Worm (Caenorhabditis elegans) whole organism, L1 larva: Measurements from ENCODE around the gene vps-53.

ENCODE experiments used
- Y116A8C.19 ChIP-seq: sonication (generic microtip); optimal IDR thresholded peaks from 2 replicates; lab custom pipeline; 2016; ENCODE audit warnings: missing compliant biosample characterization, missing genetic modification characterization, borderline replicate concordance
- elt-2 ChIP-seq: sonication (generic microtip); optimal IDR thresholded peaks from 2 replicates; lab custom pipeline; 2016; ENCODE audit warnings: missing genetic modification characterization, mild to moderate bottlenecking, inconsistent platforms, missing compliant biosample characterization, missing genetic modification reagents
- fos-1 ChIP-seq: fragments of 150-350 bp; optimal IDR thresholded peaks from 2 replicates; lab custom pipeline; 2014; ENCODE audit warnings: missing biosample characterization, missing genetic modification characterization
- jun-1 ChIP-seq: fragments of 150-350 bp; optimal IDR thresholded peaks from 2 replicates; lab custom pipeline; 2014; ENCODE audit warnings: missing biosample characterization, missing genetic modification reagents, missing genetic modification characterization
- mdl-1 ChIP-seq, 2 experiments: fragments of 150-350 bp; optimal IDR thresholded peaks; 2 replicates each; lab custom pipeline; 2014 to 2017; ENCODE audit warnings: missing biosample characterization in 2 of 2, missing genetic modification characterization in 2 of 2, inconsistent platforms in 1 of 2
- nhr-11 ChIP-seq: fragments of 150-350 bp; optimal IDR thresholded peaks from 2 replicates; lab custom pipeline; 2014; ENCODE audit warnings: missing biosample characterization, missing genetic modification characterization
- nhr-20 ChIP-seq: sonication (generic microtip); optimal IDR thresholded peaks from 2 replicates; lab custom pipeline; 2016; ENCODE audit warnings: mild to moderate bottlenecking, missing genetic modification characterization, missing compliant biosample characterization
- nhr-76 ChIP-seq: sonication (generic microtip); optimal IDR thresholded peaks from 2 replicates; lab custom pipeline; 2017; ENCODE audit warnings: missing biosample characterization, missing genetic modification characterization
- skn-1 ChIP-seq: fragments of 150-350 bp; optimal IDR thresholded peaks from 2 replicates; lab custom pipeline; 2014; ENCODE audit warnings: missing biosample characterization, missing genetic modification characterization
- sup-37 ChIP-seq: fragments of 200-800 bp; sonication (Bioruptor generic); optimal IDR thresholded peaks from 2 replicates; lab custom pipeline; 2018; ENCODE audit warnings: mild to moderate bottlenecking, missing genetic modification characterization, missing compliant biosample characterization
- unc-62 ChIP-seq: fragments of 150-350 bp; optimal IDR thresholded peaks from 2 replicates; lab custom pipeline; 2014; ENCODE audit warnings: missing biosample characterization, missing genetic modification reagents, missing genetic modification characterization
- unc-98 ChIP-seq: fragments of 200-800 bp; sonication (Bioruptor generic); IDR thresholded peaks from 2 replicates; pipeline ENCODE4 v1.3.6; 2022; ENCODE audit warnings: missing genetic modification characterization, missing compliant biosample characterization

DNA sequence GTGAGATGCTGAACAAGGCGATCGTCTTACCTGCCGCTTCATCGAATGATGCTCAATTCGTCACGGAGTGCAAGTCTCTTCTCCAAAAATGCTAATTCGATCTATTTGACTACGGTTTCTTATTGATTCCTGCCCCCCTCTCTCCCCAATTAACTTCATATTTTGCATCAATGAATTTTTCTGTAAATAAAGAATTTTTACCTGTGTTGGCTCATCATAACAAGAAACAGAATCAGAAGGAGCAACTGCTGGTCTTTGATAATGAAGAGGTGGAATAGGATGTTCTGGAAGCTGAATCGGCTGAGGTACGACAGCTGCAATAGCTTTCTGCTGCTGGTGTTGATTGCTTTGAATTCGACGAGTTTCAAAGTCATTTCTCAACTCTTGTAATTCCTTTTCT is 2.9 kb upstream of the vps-53 start:
- TF ChIP-seq unc-62 (GFP tag; lab: Kevin White, UChicago), result no peak
- no peak for TF ChIP-seq fos-1 (tag; lab: Kevin White, UChicago)
- TF ChIP-seq sup-37 (GFP tag; lab: Kevin White, UChicago), result no peak
- no peak for TF ChIP-seq nhr-76 (tag; lab: Kevin White, UChicago)
- no peak for TF ChIP-seq nhr-20 (tag; lab: Kevin White, UChicago)
- TF ChIP-seq unc-98, result no peak
- TF ChIP-seq skn-1 (tag; lab: Kevin White, UChicago), result no peak
- TF ChIP-seq nhr-11 (tag; lab: Kevin White, UChicago), result no peak
- no peak for TF ChIP-seq jun-1
- no peak for TF ChIP-seq Y116A8C.19 (tag; lab: Kevin White, UChicago)
- TF ChIP-seq elt-2, result no peak
- TF ChIP-seq mdl-1 (tag; optimal IDR thresholded peaks at IDR 0.05; lab: Kevin White, UChicago), result no peak
